Fruit fly (Drosophila melanogaster) whole organism, embryonic: ENCODE measurements around the gene CG5850.
A peak's percentile ranks its signal among the peaks of the same experiment; 100 is the strongest.

Source experiments
- Adf1 ChIP-seq: fragments of 200-800 bp; sonication (Bioruptor generic); IDR thresholded peaks from 2 replicates; pipeline ENCODE4 v1.3.6; 2022; ENCODE audit warnings: missing biosample characterization, missing genetic modification characterization
- BEAF-32 ChIP-seq: fragments of 200-800 bp; sonication (Bioruptor generic); optimal IDR thresholded peaks from 3 replicates; lab custom pipeline; 2017; ENCODE audit warnings: missing biosample characterization, missing genetic modification characterization, mild to moderate bottlenecking, moderate library complexity, missing genetic modification reagents
- CG10267 ChIP-seq: fragments of 200-800 bp; sonication (Bioruptor generic); optimal IDR thresholded peaks from 2 replicates; lab custom pipeline; 2018; ENCODE audit warnings: missing biosample characterization, mild to moderate bottlenecking, missing genetic modification characterization, moderate library complexity
- CG10366 ChIP-seq: fragments of 200-800 bp; sonication (Bioruptor generic); IDR thresholded peaks from 2 replicates; pipeline ENCODE4 v1.3.6; 2022; ENCODE audit warnings: missing biosample characterization, missing genetic modification characterization
- CG12659 ChIP-seq: fragments of 200-800 bp; sonication (Bioruptor generic); optimal IDR thresholded peaks from 3 replicates; lab custom pipeline; 2017; ENCODE audit warnings: mild to moderate bottlenecking, missing biosample characterization, missing genetic modification reagents, missing genetic modification characterization
- CG12942 ChIP-seq: fragments of 200-800 bp; sonication (Bioruptor generic); optimal IDR thresholded peaks from 3 replicates; lab custom pipeline; 2016; ENCODE audit warnings: missing biosample characterization, missing genetic modification characterization
- CG13287 ChIP-seq: fragments of 200-800 bp; sonication (Bioruptor generic); IDR thresholded peaks from 2 replicates; pipeline ENCODE4 v1.3.6; 2022; ENCODE audit warnings: missing biosample characterization, missing genetic modification characterization; ENCODE audit not compliant: partially characterized antibody
- CG14667 ChIP-seq: fragments of 200-800 bp; sonication (Bioruptor generic); IDR thresholded peaks from 2 replicates; pipeline ENCODE4 v1.3.6; 2022; ENCODE audit warnings: missing biosample characterization, missing genetic modification characterization
- CG17568 ChIP-seq: fragments of 200-800 bp; sonication (Bioruptor generic); optimal IDR thresholded peaks from 2 replicates; lab custom pipeline; 2018; ENCODE audit warnings: missing biosample characterization, mild to moderate bottlenecking, missing genetic modification characterization, moderate library complexity
- CG2120 ChIP-seq: fragments of 200-800 bp; sonication (Bioruptor generic); optimal IDR thresholded peaks from 3 replicates; lab custom pipeline; 2016; ENCODE audit warnings: missing biosample characterization, missing genetic modification characterization
- CG2712 ChIP-seq: fragments of 200-800 bp; optimal IDR thresholded peaks from 3 replicates; lab custom pipeline; 2019; ENCODE audit warnings: missing biosample characterization, mild to moderate bottlenecking, missing genetic modification characterization, moderate library complexity
- CG3281 ChIP-seq: fragments of 200-800 bp; sonication (Bioruptor generic); optimal IDR thresholded peaks from 3 replicates; lab custom pipeline; 2017; ENCODE audit warnings: missing biosample characterization, mild to moderate bottlenecking, missing genetic modification characterization
- CG34376 ChIP-seq: fragments of 200-800 bp; sonication (Bioruptor generic); optimal IDR thresholded peaks from 2 replicates; lab custom pipeline; 2018; ENCODE audit warnings: missing biosample characterization, mild to moderate bottlenecking, missing genetic modification characterization
- CG3847 ChIP-seq: fragments of 200-800 bp; sonication (Bioruptor generic); IDR thresholded peaks from 2 replicates; pipeline ENCODE4 v1.3.6; 2022; ENCODE audit warnings: missing biosample characterization, missing genetic modification characterization
- CG7745 ChIP-seq: fragments of 200-800 bp; sonication (Bioruptor generic); optimal IDR thresholded peaks from 2 replicates; lab custom pipeline; 2018; ENCODE audit warnings: missing biosample characterization, mild to moderate bottlenecking, missing genetic modification characterization, moderate library complexity
- CG9727 ChIP-seq: fragments of 200-800 bp; sonication (Bioruptor generic); optimal IDR thresholded peaks from 3 replicates; lab custom pipeline; 2017; ENCODE audit warnings: missing biosample characterization, mild to moderate bottlenecking, missing genetic modification characterization
- CHES-1-like ChIP-seq: fragments of 200-800 bp; sonication (Bioruptor generic); optimal IDR thresholded peaks from 2 replicates; lab custom pipeline; 2016; ENCODE audit warnings: missing biosample characterization, missing genetic modification characterization
- Deaf1 ChIP-seq: fragments of 200-800 bp; optimal IDR thresholded peaks from 3 replicates; lab custom pipeline; 2019; ENCODE audit warnings: missing biosample characterization, mild to moderate bottlenecking, missing genetic modification characterization, moderate library complexity
- Ets65A ChIP-seq: fragments of 200-800 bp; sonication (Bioruptor generic); peaks from one replicate; lab custom pipeline; 2016; ENCODE audit warnings: missing biosample characterization, missing genetic modification characterization
- Max ChIP-seq: fragments of 200-800 bp; sonication (Bioruptor generic); optimal IDR thresholded peaks from 2 replicates; lab custom pipeline; 2016; ENCODE audit warnings: missing biosample characterization, mild to moderate bottlenecking, missing genetic modification characterization
- Trl ChIP-seq, 3 experiments: fragments of >200 bp in 2 of 3; fragments of 200-800 bp in 1 of 3; sonication (Bioruptor generic) in 1 of 3; optimal IDR thresholded peaks; 2 replicates in 1 of 3; 3 replicates in 2 of 3; lab custom pipeline; 2016 to 2017; ENCODE audit warnings: missing biosample characterization in 1 of 3, missing genetic modification characterization in 1 of 3
- cas ChIP-seq: fragments of 200-800 bp; sonication (Bioruptor generic); IDR thresholded peaks from 2 replicates; pipeline ENCODE4 v1.3.6; 2022; ENCODE audit warnings: missing biosample characterization, missing genetic modification characterization
- crp ChIP-seq, 2 experiments: fragments of 200-800 bp; sonication (Bioruptor generic); optimal IDR thresholded peaks; 2 replicates in 1 of 2; 3 replicates in 1 of 2; lab custom pipeline; 2017; ENCODE audit warnings: missing biosample characterization in 2 of 2, missing genetic modification characterization in 2 of 2, mild to moderate bottlenecking in 1 of 2, moderate library complexity in 1 of 2
- dimm ChIP-seq: fragments of 200-800 bp; sonication (Bioruptor generic); IDR thresholded peaks from 2 replicates; pipeline ENCODE4 v1.3.6; 2022; ENCODE audit warnings: missing biosample characterization, missing genetic modification characterization
- dmrt11E ChIP-seq: fragments of 200-800 bp; sonication (Bioruptor generic); optimal IDR thresholded peaks from 3 replicates; lab custom pipeline; 2018; ENCODE audit warnings: missing biosample characterization, mild to moderate bottlenecking, missing genetic modification characterization, moderate library complexity
- dysf ChIP-seq: fragments of 200-800 bp; sonication (Bioruptor generic); IDR thresholded peaks from 3 replicates; pipeline ENCODE4 v1.3.6; 2022; ENCODE audit warnings: missing biosample characterization, missing genetic modification characterization
- ems ChIP-seq: fragments of 200-800 bp; sonication (Bioruptor generic); optimal IDR thresholded peaks from 3 replicates; lab custom pipeline; 2016; ENCODE audit warnings: missing biosample characterization, missing genetic modification characterization
- gcm2 ChIP-seq: fragments of 200-800 bp; sonication (Bioruptor generic); optimal IDR thresholded peaks from 2 replicates; lab custom pipeline; 2016; ENCODE audit warnings: missing biosample characterization, missing genetic modification characterization
- hkb ChIP-seq, 2 experiments: fragments of 200-800 bp in 1 of 2; fragments of >200 bp in 1 of 2; sonication (Bioruptor generic) in 1 of 2; IDR thresholded peaks in 1 of 2; optimal IDR thresholded peaks in 1 of 2; 2 replicates each; pipeline versions ENCODE4 v1.3.6 to Lab custom; 2017 to 2022; ENCODE audit warnings: missing biosample characterization in 1 of 2, missing genetic modification characterization in 1 of 2
- ind ChIP-seq: fragments of 200-800 bp; sonication (Bioruptor generic); optimal IDR thresholded peaks from 3 replicates; lab custom pipeline; 2016; ENCODE audit warnings: missing biosample characterization, missing genetic modification characterization
- jing ChIP-seq: fragments of 200-800 bp; sonication (Bioruptor generic); optimal IDR thresholded peaks from 2 replicates; lab custom pipeline; 2018; ENCODE audit warnings: missing biosample characterization, mild to moderate bottlenecking, missing genetic modification characterization
- kah ChIP-seq: fragments of 200-800 bp; sonication (Bioruptor generic); optimal IDR thresholded peaks from 2 replicates; lab custom pipeline; 2018; ENCODE audit warnings: missing biosample characterization, mild to moderate bottlenecking, missing genetic modification characterization
- mam ChIP-seq: fragments of 200-800 bp; sonication (Bioruptor generic); optimal IDR thresholded peaks from 3 replicates; lab custom pipeline; 2016; ENCODE audit warnings: missing biosample characterization, missing genetic modification characterization
- nmo ChIP-seq: fragments of 200-800 bp; sonication (Bioruptor generic); optimal IDR thresholded peaks from 2 replicates; lab custom pipeline; 2018; ENCODE audit warnings: missing biosample characterization, mild to moderate bottlenecking, missing genetic modification characterization, moderate library complexity
- nom ChIP-seq: fragments of 200-800 bp; sonication (Bioruptor generic); optimal IDR thresholded peaks from 2 replicates; lab custom pipeline; 2017; ENCODE audit warnings: missing biosample characterization, missing genetic modification characterization, mild to moderate bottlenecking, moderate library complexity, missing genetic modification reagents
- pan ChIP-seq, 4 experiments: fragments of >200 bp in 3 of 4; fragments of 200-800 bp in 1 of 4; sonication (Bioruptor generic) in 1 of 4; optimal IDR thresholded peaks in 3 of 4; IDR thresholded peaks in 1 of 4; 2 replicates each; pipeline versions ENCODE4 v1.3.6 to Lab custom; 2017 to 2022; ENCODE audit warnings: missing biosample characterization in 2 of 4, missing genetic modification characterization in 2 of 4, mixed read lengths in 1 of 4
- prd ChIP-seq, 3 experiments: fragments of >200 bp in 2 of 3; fragments of 200-800 bp in 1 of 3; sonication (Bioruptor generic) in 1 of 3; optimal IDR thresholded peaks in 2 of 3; IDR thresholded peaks in 1 of 3; 2 replicates in 2 of 3; 3 replicates in 1 of 3; pipeline versions ENCODE4 v1.3.6 to Lab custom; 2017 to 2022; ENCODE audit warnings: missing biosample characterization in 1 of 3, missing genetic modification characterization in 1 of 3
- pros ChIP-seq: fragments of 200-800 bp; sonication (Bioruptor generic); optimal IDR thresholded peaks from 3 replicates; lab custom pipeline; 2019; ENCODE audit warnings: missing biosample characterization, mild to moderate bottlenecking, missing genetic modification characterization, moderate library complexity
- pzg ChIP-seq: fragments of 200-800 bp; sonication (Bioruptor generic); optimal IDR thresholded peaks from 3 replicates; lab custom pipeline; 2018; ENCODE audit warnings: missing biosample characterization, mild to moderate bottlenecking, missing genetic modification characterization, moderate library complexity
- repo ChIP-seq: fragments of 200-800 bp; sonication (Bioruptor generic); optimal IDR thresholded peaks from 2 replicates; lab custom pipeline; 2016; ENCODE audit warnings: missing biosample characterization, missing genetic modification characterization
- scrt ChIP-seq: fragments of 200-800 bp; sonication (Bioruptor generic); optimal IDR thresholded peaks from 2 replicates; lab custom pipeline; 2018; ENCODE audit warnings: missing biosample characterization, mild to moderate bottlenecking, missing genetic modification characterization, moderate library complexity
- sim ChIP-seq: fragments of 200-800 bp; sonication (Bioruptor generic); IDR thresholded peaks from 2 replicates; pipeline ENCODE4 v1.3.6; 2022; ENCODE audit warnings: missing biosample characterization, missing genetic modification characterization
- slbo ChIP-seq: fragments of 200-800 bp; sonication (Bioruptor generic); IDR thresholded peaks from 2 replicates; pipeline ENCODE4 v1.3.6; 2022; ENCODE audit warnings: missing biosample characterization, missing genetic modification characterization
- ssp ChIP-seq: fragments of 200-800 bp; sonication (Bioruptor generic); IDR thresholded peaks from 2 replicates; pipeline ENCODE4 v1.3.6; 2022; ENCODE audit warnings: missing biosample characterization, missing genetic modification characterization
- tin ChIP-seq: fragments of 200-800 bp; sonication (Bioruptor generic); optimal IDR thresholded peaks from 3 replicates; lab custom pipeline; 2016; ENCODE audit warnings: missing biosample characterization, missing genetic modification characterization
- trh ChIP-seq: fragments of 200-800 bp; sonication (Bioruptor generic); optimal IDR thresholded peaks from 2 replicates; lab custom pipeline; 2016; ENCODE audit warnings: missing biosample characterization, missing genetic modification characterization
- vvl ChIP-seq: fragments of 200-800 bp; sonication (Bioruptor generic); IDR thresholded peaks from 2 replicates; pipeline ENCODE4 v1.3.6; 2022; ENCODE audit warnings: missing biosample characterization, missing genetic modification characterization
- wdn ChIP-seq: fragments of 200-800 bp; sonication (Bioruptor generic); IDR thresholded peaks from 2 replicates; pipeline ENCODE4 v1.3.6; 2022; ENCODE audit warnings: missing biosample characterization, missing genetic modification characterization
- z ChIP-seq: fragments of 200-800 bp; sonication (Bioruptor generic); IDR thresholded peaks from 3 replicates; pipeline ENCODE4 v1.3.6; 2022; ENCODE audit warnings: missing biosample characterization, missing genetic modification characterization

The CG5850 gene

dm6 chr2L:9937908-9938307 lies 25.8 kb downstream of the CG5850 start, which contains the start of gene Arglu1 (continued):
- TF ChIP-seq scrt (GFP tag; lab: Kevin White, UChicago) (no peak), pzg (GFP tag; lab: Kevin White, UChicago) (peak; percentile 60), CG2120 (GFP tag; lab: Kevin White, UChicago) (peak; percentile 46), cas (GFP tag; lab: Robert Waterston, UW) (no peak), ems (peak; percentile 28), sim (GFP tag; lab: Robert Waterston, UW) (no peak), CG12659 (no peak), prd (optimal IDR thresholded peaks at IDR 0.05; lab: Kevin White, UChicago) (no peak), prd (GFP tag; IDR thresholded peaks at IDR 0.05; lab: Robert Waterston, UW) (no peak), CG10366 (no peak), dmrt11E (tag; lab: Kevin White, UChicago) (no peak), CG14667 (GFP tag; lab: Robert Waterston, UW) (no peak), kah (GFP tag; lab: Kevin White, UChicago) (no peak), CG17568 (GFP tag; lab: Kevin White, UChicago) (no peak), CG13287 (peak; percentile 36; the same call in 1 of the 2 replicates), repo (GFP tag; lab: Kevin White, UChicago) (no peak), z (no peak), Max (GFP tag; lab: Kevin White, UChicago) (no peak), BEAF-32 (GFP tag; lab: Kevin White, UChicago) (peak; percentile 6), ind (GFP tag; lab: Kevin White, UChicago) (no peak), hkb (optimal IDR thresholded peaks at IDR 0.05; lab: Kevin White, UChicago) (no peak), hkb (GFP tag; IDR thresholded peaks at IDR 0.05; lab: Robert Waterston, UW) (peak; percentile 28; the same call in 1 of the 2 replicates), CG3847 (GFP tag; lab: Robert Waterston, UW) (0 out of 2 replicates have a peak, but pooled peaks have one; percentile 32), CG2712 (peak; percentile 28), CG10267 (peak; percentile 86), CHES-1-like (GFP tag; lab: Kevin White, UChicago) (peak; percentile 39), dimm (GFP tag; lab: Robert Waterston, UW) (no peak), CG3281 (GFP tag; lab: Kevin White, UChicago) (no peak), nom (no peak), crp (GFP tag; optimal IDR thresholded peaks at IDR 0.05; lab: Kevin White, UChicago) (peak in 1 of 2 experiments; percentile 41), CG9727 (GFP tag; lab: Kevin White, UChicago) (no peak), Ets65A (GFP tag; lab: Kevin White, UChicago) (no peak), mam (GFP tag; lab: Kevin White, UChicago) (peak; percentile 53), jing (GFP tag; lab: Kevin White, UChicago) (no peak), wdn (GFP tag; lab: Robert Waterston, UW) (no peak), nmo (no peak), trh (GFP tag; lab: Kevin White, UChicago) (no peak), slbo (GFP tag; lab: Robert Waterston, UW) (peak; percentile 36; the same call in 1 of the 2 replicates), Trl (optimal IDR thresholded peaks at IDR 0.05; lab: Kevin White, UChicago) (no peak), Trl (GFP tag; optimal IDR thresholded peaks at IDR 0.05; lab: Kevin White, UChicago) (peak; percentile 23), ssp (GFP tag; lab: Robert Waterston, UW) (0 out of 2 replicates have a peak, but pooled peaks have one; percentile 18), pan (optimal IDR thresholded peaks at IDR 0.05; lab: Kevin White, UChicago) (no peak), pan (GFP tag; optimal IDR thresholded peaks at IDR 0.05 in 1 of 2, IDR thresholded peaks at IDR 0.05 in 1 of 2) (peak in 1 of 2 experiments; percentile 41), tin (peak; percentile 22), dysf (no peak), vvl (0 out of 2 replicates have a peak, but pooled peaks have one; percentile 35), gcm2 (GFP tag; lab: Kevin White, UChicago) (no peak), CG34376 (GFP tag; lab: Kevin White, UChicago) (no peak), CG12942 (GFP tag; lab: Kevin White, UChicago) (no peak), Adf1 (GFP tag; lab: Robert Waterston, UW) (no peak), pros (no peak), CG7745 (no peak), Deaf1 (tag; lab: Kevin White, UChicago) (no peak)
